Worm (Caenorhabditis elegans) whole organism, L1 larva: ENCODE measurements around the gene Y38H6C.21.
"Not testable (repeated sequence)": the region's sequence is repeated elsewhere in the genome, so short reads cannot be mapped to it uniquely, and the experiment has no call there.

Source experiments
- C04F5.9 ChIP-seq: sonication (generic microtip); optimal IDR thresholded peaks from 2 replicates; lab custom pipeline; 2016; ENCODE audit warnings: missing genetic modification characterization, missing compliant biosample characterization
- Y116A8C.19 ChIP-seq: sonication (generic microtip); optimal IDR thresholded peaks from 2 replicates; lab custom pipeline; 2016; ENCODE audit warnings: missing compliant biosample characterization, missing genetic modification characterization, borderline replicate concordance
- ama-1 ChIP-seq: fragments of 150-350 bp; optimal IDR thresholded peaks from 2 replicates; lab custom pipeline; 2014
- ceh-82 ChIP-seq, 3 experiments: fragments of 150-350 bp in 1 of 3; sonication (generic microtip) in 2 of 3; optimal IDR thresholded peaks; 2 replicates each; lab custom pipeline; 2014 to 2017; ENCODE audit warnings: missing biosample characterization in 3 of 3, missing genetic modification characterization in 3 of 3
- dsc-1 ChIP-seq: sonication (generic microtip); optimal IDR thresholded peaks from 2 replicates; lab custom pipeline; 2016; ENCODE audit warnings: mild to moderate bottlenecking, missing genetic modification characterization, missing compliant biosample characterization
- elt-2 ChIP-seq: sonication (generic microtip); optimal IDR thresholded peaks from 2 replicates; lab custom pipeline; 2016; ENCODE audit warnings: missing genetic modification characterization, mild to moderate bottlenecking, inconsistent platforms, missing compliant biosample characterization, missing genetic modification reagents
- ets-5 ChIP-seq: fragments of 200-800 bp; sonication (Bioruptor generic); IDR thresholded peaks from 2 replicates; pipeline ENCODE4 v1.3.6; 2022; ENCODE audit warnings: missing genetic modification characterization, missing compliant biosample characterization
- fkh-4 ChIP-seq: sonication (generic microtip); optimal IDR thresholded peaks from 2 replicates; lab custom pipeline; 2016; ENCODE audit warnings: missing compliant biosample characterization, missing genetic modification characterization, borderline replicate concordance
- hlh-17 ChIP-seq: fragments of 200-800 bp; sonication (Bioruptor generic); optimal IDR thresholded peaks from 2 replicates; lab custom pipeline; 2018; ENCODE audit warnings: missing genetic modification characterization, mild to moderate bottlenecking, missing compliant biosample characterization, moderate library complexity, borderline replicate concordance
- hlh-4 ChIP-seq: sonication (generic microtip); optimal IDR thresholded peaks from 2 replicates; lab custom pipeline; 2016; ENCODE audit warnings: mild to moderate bottlenecking, missing genetic modification characterization, missing compliant biosample characterization
- isw-1 ChIP-seq: fragments of 200-800 bp; sonication (Bioruptor generic); IDR thresholded peaks from 2 replicates; pipeline ENCODE4 v1.3.6; 2022; ENCODE audit warnings: missing genetic modification characterization, missing compliant biosample characterization
- lin-15B ChIP-seq: fragments of 150-350 bp; sonication (generic microtip); optimal IDR thresholded peaks from 3 replicates; lab custom pipeline; 2014; ENCODE audit warnings: missing biosample characterization, missing genetic modification characterization
- lin-35 ChIP-seq, 2 experiments: fragments of 150-350 bp; optimal IDR thresholded peaks; 2 replicates each; lab custom pipeline; 2014; ENCODE audit warnings: missing biosample characterization in 2 of 2, missing genetic modification characterization in 2 of 2, missing genetic modification reagents in 2 of 2
- mdl-1 ChIP-seq, 2 experiments: fragments of 150-350 bp; optimal IDR thresholded peaks; 2 replicates each; lab custom pipeline; 2014 to 2017; ENCODE audit warnings: missing biosample characterization in 2 of 2, missing genetic modification characterization in 2 of 2, inconsistent platforms in 1 of 2
- mep-1 ChIP-seq: fragments of 150-350 bp; optimal IDR thresholded peaks from 2 replicates; lab custom pipeline; 2014; ENCODE audit warnings: missing biosample characterization, missing genetic modification characterization
- nhr-11 ChIP-seq: fragments of 150-350 bp; optimal IDR thresholded peaks from 2 replicates; lab custom pipeline; 2014; ENCODE audit warnings: missing biosample characterization, missing genetic modification characterization
- nhr-12 ChIP-seq: sonication (generic microtip); optimal IDR thresholded peaks from 2 replicates; lab custom pipeline; 2017; ENCODE audit warnings: missing biosample characterization, missing genetic modification characterization
- nhr-19 ChIP-seq: fragments of 200-800 bp; sonication (Bioruptor generic); conservative IDR thresholded peaks from 2 replicates; pipeline ENCODE4 v1.3.6; 2022; ENCODE audit warnings: missing genetic modification characterization, missing compliant biosample characterization
- nhr-28 ChIP-seq: fragments of 150-350 bp; optimal IDR thresholded peaks from 2 replicates; lab custom pipeline; 2014; ENCODE audit warnings: missing biosample characterization, missing genetic modification characterization
- nhr-47 ChIP-seq: sonication (generic microtip); optimal IDR thresholded peaks from 2 replicates; lab custom pipeline; 2016; ENCODE audit warnings: mild to moderate bottlenecking, missing genetic modification characterization, moderate library complexity, missing compliant biosample characterization
- nhr-77 ChIP-seq: fragments of 150-350 bp; optimal IDR thresholded peaks from 2 replicates; lab custom pipeline; 2014; ENCODE audit warnings: missing biosample characterization, missing genetic modification characterization
- nhr-85 ChIP-seq: sonication (generic microtip); peaks from one replicate; lab custom pipeline; 2016; ENCODE audit warnings: missing genetic modification characterization, inconsistent platforms, missing compliant biosample characterization
- pax-3 ChIP-seq: fragments of 200-800 bp; sonication (Bioruptor generic); optimal IDR thresholded peaks from 2 replicates; lab custom pipeline; 2018; ENCODE audit warnings: mild to moderate bottlenecking, missing genetic modification characterization, moderate library complexity, missing compliant biosample characterization
- pqm-1 ChIP-seq: sonication (generic microtip); optimal IDR thresholded peaks from 3 replicates; lab custom pipeline; 2017; ENCODE audit warnings: missing biosample characterization, missing genetic modification characterization
- skn-1 ChIP-seq: fragments of 150-350 bp; optimal IDR thresholded peaks from 2 replicates; lab custom pipeline; 2014; ENCODE audit warnings: missing biosample characterization, missing genetic modification characterization
- sptf-1 ChIP-seq: fragments of 150-350 bp; optimal IDR thresholded peaks from 2 replicates; lab custom pipeline; 2014; ENCODE audit warnings: missing biosample characterization, missing genetic modification characterization
- sup-37 ChIP-seq: fragments of 200-800 bp; sonication (Bioruptor generic); optimal IDR thresholded peaks from 2 replicates; lab custom pipeline; 2018; ENCODE audit warnings: mild to moderate bottlenecking, missing genetic modification characterization, missing compliant biosample characterization
- unc-62 ChIP-seq: fragments of 150-350 bp; optimal IDR thresholded peaks from 2 replicates; lab custom pipeline; 2014; ENCODE audit warnings: missing biosample characterization, missing genetic modification reagents, missing genetic modification characterization
- unc-98 ChIP-seq: fragments of 200-800 bp; sonication (Bioruptor generic); IDR thresholded peaks from 2 replicates; pipeline ENCODE4 v1.3.6; 2022; ENCODE audit warnings: missing genetic modification characterization, missing compliant biosample characterization
- zip-4 ChIP-seq: fragments of 200-800 bp; sonication (Bioruptor generic); optimal IDR thresholded peaks from 2 replicates; lab custom pipeline; 2018; ENCODE audit warnings: mild to moderate bottlenecking, missing genetic modification characterization, moderate library complexity, missing compliant biosample characterization
- ztf-4 ChIP-seq: fragments of 150-350 bp; optimal IDR thresholded peaks from 2 replicates; lab custom pipeline; 2014; ENCODE audit warnings: missing biosample characterization, missing genetic modification characterization

Y38H6C.21 gene

DNA sequence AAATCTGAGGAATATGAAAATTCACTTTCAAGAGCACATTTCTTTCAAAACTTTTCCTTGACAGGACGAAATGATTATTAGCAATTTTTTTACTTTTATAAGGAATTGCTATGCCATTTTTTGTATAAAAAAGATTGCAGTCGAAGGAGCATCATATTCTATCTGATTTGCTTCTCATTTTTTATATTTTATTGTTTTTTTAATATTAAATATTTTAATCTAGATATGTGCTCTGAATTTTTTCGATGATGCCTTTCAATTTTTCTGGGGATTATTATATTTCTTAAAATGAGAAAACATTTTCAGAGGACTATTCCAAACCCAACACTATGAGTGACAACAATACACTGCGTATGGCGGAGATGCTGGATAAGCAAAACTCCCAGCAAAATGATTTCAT is 9.0 kb upstream of the Y38H6C.21 start, which contains the start of gene F26F2.13:
TSS of gene F26F2.13 (plus strand) at position 301 of the 400 bp plus-strand sequence.
- TF ChIP-seq pqm-1; dsc-1 (tag; lab: Kevin White, UChicago); lin-15B (tag; lab: Kevin White, UChicago): not testable (repeated sequence)

DNA sequence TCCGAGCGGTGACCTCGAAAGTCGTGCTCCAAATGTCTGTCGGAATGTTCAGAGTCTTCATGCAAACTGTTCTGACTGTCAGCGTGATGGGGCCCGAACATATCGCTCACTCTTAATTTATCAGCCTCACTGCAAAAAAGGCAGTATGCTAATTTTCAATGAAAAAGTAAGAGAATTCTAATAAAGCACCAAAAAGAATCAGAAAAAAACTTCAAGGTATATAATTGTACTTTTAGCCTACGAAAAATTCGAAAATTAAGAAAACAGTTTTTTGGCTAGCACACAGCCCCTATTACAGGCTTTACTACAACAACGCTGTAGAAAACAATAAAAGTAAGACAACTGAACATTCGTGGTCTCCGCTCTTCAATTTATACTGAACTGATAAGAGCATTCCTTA is 6.7 kb upstream of the Y38H6C.21 start, which contains the start of gene F26F2.1:
TSS of gene F26F2.1 (minus strand) at position 101 of the 400 bp plus-strand sequence.
- TF ChIP-seq mdl-1 (tag; optimal IDR thresholded peaks at IDR 0.05; lab: Kevin White, UChicago) (no peak), nhr-85 (tag; lab: Kevin White, UChicago) (no peak), C04F5.9 (tag; lab: Kevin White, UChicago) (no peak), mep-1 (tag; lab: Kevin White, UChicago) (no peak), Y116A8C.19 (no peak), sup-37 (GFP tag; lab: Kevin White, UChicago) (no peak), sptf-1 (tag; lab: Kevin White, UChicago) (no peak)

DNA sequence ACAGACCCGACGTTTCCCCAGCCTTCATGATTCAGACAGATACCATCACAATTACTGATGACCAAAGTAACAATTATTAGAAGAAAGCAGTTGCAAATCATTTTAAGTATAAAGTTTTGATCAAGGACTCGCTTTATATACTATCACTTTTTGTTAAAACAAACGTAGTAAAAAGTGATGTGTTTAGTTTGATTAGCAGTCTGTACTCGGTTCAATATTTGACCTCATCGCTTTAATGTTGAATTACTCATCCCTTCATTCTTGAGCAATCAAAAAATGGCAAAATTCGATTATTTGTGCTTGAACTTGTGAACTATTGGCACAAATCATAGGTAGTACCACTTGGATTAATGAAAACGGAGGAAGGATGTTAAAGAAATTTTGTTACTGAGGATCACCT is 3.2 kb upstream of the Y38H6C.21 start, which contains the start of gene abf-4:
TSS of gene abf-4 (minus strand) at position 101 of the 400 bp plus-strand sequence.
- no peak for TF ChIP-seq fkh-4

DNA sequence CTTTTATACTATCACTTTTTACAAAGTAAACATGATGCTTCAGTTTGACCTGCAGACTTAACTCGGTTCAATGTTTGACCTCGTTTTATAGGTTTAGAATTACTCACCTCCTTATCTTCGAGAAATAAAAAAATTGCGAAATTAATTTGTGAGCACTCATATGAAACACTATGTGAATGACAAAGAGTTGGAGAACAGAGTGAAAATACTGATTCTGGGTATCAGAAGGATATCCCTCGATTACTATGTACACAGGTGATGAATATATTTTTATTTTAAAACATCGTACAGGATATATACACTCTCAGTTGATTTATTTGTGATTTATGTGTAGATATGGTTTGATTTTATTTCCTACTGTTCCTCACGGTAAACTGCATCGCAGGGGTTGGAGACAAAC is 1.2 kb upstream of the Y38H6C.21 start, which contains the start of gene Y38H6C.23:
TSS of gene Y38H6C.23 (minus strand) at position 101 of the 400 bp plus-strand sequence.
- TF ChIP-seq sup-37 (GFP tag; lab: Kevin White, UChicago) (no peak), unc-62 (GFP tag; lab: Kevin White, UChicago) (no peak), nhr-77 (tag; lab: Kevin White, UChicago) (no peak), nhr-19 (GFP tag; lab: Robert Waterston, UW) (no peak), nhr-11 (tag; lab: Kevin White, UChicago) (no peak), hlh-4 (tag; lab: Kevin White, UChicago) (no peak)
- TF ChIP-seq, all 84 proteins: peak for 0

DNA sequence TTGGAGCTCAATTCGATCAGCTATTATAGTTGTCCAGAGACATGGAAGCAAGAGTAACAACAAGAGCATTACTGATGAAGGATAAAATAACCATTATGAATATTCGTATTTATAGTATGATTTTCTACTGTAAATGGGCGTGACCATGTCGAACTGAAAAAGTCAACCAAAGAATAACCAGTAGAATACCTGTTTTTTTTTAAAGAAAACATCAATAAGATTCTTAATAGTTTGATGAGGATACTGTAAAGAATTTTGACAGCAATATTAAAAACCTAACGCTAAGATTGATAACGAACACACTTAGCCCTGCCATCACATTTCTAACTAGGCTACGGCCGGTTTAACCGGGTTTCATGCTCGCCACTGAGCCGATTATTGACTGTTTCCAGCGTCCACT is 2.1 kb downstream of the Y38H6C.21 start, which contains the start of gene vmo-1:
TSS of gene vmo-1 (minus strand) at position 101 of the 400 bp plus-strand sequence.
- TF ChIP-seq zip-4 (GFP tag; lab: Kevin White, UChicago) (no peak), pax-3 (no peak), nhr-28 (tag; lab: Kevin White, UChicago) (no peak), nhr-47 (tag; lab: Kevin White, UChicago) (no peak), ceh-82 (tag; optimal IDR thresholded peaks at IDR 0.05; lab: Kevin White, UChicago) (no peak), ets-5 (no peak), skn-1 (tag; lab: Kevin White, UChicago) (no peak), nhr-12 (tag; lab: Kevin White, UChicago) (no peak), nhr-11 (tag; lab: Kevin White, UChicago) (no peak)

DNA sequence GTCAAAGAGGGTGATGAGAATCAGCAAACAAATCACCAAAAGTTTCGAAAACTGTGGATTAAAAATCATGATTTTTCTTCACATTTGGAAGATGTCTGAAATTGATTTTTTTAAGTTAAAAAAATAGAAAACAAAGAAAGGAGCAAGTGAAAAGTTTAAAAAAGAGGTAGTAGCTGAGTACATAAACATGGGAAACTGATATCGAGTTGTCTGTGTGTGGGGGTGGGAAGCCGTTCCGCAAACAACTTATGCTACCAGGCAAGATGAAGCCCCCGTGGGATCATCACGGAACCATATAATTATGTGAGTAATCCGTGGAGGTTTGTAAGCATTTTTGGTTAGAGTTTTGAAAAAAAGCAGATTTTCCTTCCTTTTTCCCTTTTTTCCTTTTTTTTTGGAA is 4.0 kb downstream of the Y38H6C.21 start, which contains the start of gene Y38H6C.20:
TSS of gene Y38H6C.20 (minus strand) at position 101 of the 400 bp plus-strand sequence.
- TF ChIP-seq lin-35 (GFP tag; optimal IDR thresholded peaks at IDR 0.05; lab: Kevin White, UChicago) (no peak), unc-98 (GFP tag; lab: Robert Waterston, UW) (no peak), elt-2 (tag; lab: Kevin White, UChicago) (no peak), hlh-17 (GFP tag; lab: Kevin White, UChicago) (no peak)

DNA sequence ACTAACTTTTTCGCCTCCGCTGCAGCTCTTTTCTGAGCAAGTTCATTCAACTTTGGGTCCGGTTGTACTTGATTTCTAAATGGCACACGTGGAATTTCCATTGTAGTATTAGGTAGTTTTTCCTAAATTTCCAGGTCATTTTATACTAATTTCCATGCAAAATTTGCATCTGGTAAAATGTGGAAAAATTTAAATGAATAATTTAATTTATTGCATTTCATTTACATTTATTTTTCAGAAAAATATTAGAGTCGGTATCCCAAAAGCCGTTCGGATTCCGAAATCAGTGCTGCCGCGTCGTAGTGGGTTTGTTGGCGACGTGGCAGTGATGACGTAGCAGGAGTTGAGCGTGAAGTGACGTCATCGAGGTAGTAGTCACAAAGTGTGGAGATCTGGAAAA is 8.0 kb downstream of the Y38H6C.21 start, which contains the start of gene Y38H6C.18:
TSS of gene Y38H6C.18 (minus strand) at position 101 of the 400 bp plus-strand sequence.
- TF ChIP-seq ama-1 (lab: Kevin White, UChicago), result no peak
- TF ChIP-seq pax-3, result no peak
- no peak for TF ChIP-seq isw-1 (GFP tag; lab: Robert Waterston, UW)
- no peak for TF ChIP-seq ztf-4 (tag; lab: Kevin White, UChicago)
